Worm (Caenorhabditis elegans): ENCODE measurements around the gene T22F3.10.
"Not testable (repeated sequence)": the region's sequence is repeated elsewhere in the genome, so short reads cannot be mapped to it uniquely, and the experiment has no call there.

T22F3.10 gene

DNA sequence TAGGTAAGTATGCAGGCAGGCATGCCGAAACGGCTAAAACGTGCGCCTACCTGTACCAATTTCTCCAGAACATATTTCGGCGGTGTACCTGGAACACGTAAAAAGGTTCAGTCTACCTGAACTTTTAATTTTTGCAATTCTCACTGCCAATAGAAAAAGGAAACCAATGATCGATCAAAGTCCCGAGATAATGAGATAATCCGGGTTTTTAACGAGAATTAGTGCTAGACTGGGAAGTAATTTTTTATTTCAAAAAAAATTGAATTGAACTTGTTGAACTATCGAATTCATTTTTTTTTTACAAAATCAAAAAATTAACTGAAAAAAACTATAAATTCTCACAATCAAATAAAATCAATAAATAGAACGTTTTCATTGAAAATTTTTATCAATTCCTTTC is 11.0 kb downstream of the T22F3.10 start, which contains the start of gene T22F3.7:
T22F3.7 (minus strand) TSS at position 101 of the 400 bp plus-strand sequence.
- TF ChIP-seq gmeb-1 (tag; optimal IDR thresholded peaks at IDR 0.05) (no peak), mbf-1 (tag; optimal IDR thresholded peaks at IDR 0.05) (no peak), C34F6.9 (tag; optimal IDR thresholded peaks at IDR 0.05) (no peak), alr-1 (tag; optimal IDR thresholded peaks at IDR 0.05) (no peak), crh-2 (tag; optimal IDR thresholded peaks at IDR 0.05) (no peak), R02D3.7 (tag; optimal IDR thresholded peaks at IDR 0.05) (no peak), nhr-10 (tag; optimal IDR thresholded peaks at IDR 0.05) (no peak), unc-39 (tag; optimal IDR thresholded peaks at IDR 0.05) (no peak), F13H6.1 (tag; optimal IDR thresholded peaks at IDR 0.05) (no peak), ama-1 (optimal IDR thresholded peaks at IDR 0.05) (no peak), mab-5 (tag; optimal IDR thresholded peaks at IDR 0.05) (no peak), lin-39 (tag; optimal IDR thresholded peaks at IDR 0.05) (no peak), elt-3 (tag; optimal IDR thresholded peaks at IDR 0.05) (no peak), nhr-6 (tag; optimal IDR thresholded peaks at IDR 0.05) (no peak), egl-27 (tag; optimal IDR thresholded peaks at IDR 0.05) (no peak), sma-9 (GFP tag; optimal IDR thresholded peaks at IDR 0.05) (no peak), sma-9 (tag; optimal IDR thresholded peaks at IDR 0.05) (no peak)

DNA sequence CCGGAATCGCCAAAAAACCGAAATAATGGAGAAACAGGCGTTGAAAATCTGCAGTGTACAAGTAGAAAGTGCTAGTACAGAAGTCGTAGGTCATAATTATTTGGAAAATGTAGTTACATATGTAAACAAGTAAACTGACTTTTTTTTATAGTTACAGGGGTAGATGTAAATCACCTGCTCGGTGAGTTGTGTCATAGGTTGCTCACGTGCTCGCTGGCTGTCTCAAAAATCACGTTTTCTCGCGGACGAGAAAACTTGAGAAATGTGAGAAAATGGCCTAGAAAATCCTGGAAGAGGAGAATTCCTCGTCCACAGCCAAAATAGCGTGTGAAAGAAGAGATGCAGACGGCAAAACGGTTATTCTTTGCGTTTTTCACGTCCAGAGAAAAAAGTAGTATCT is 14.5 kb downstream of the T22F3.10 start, which contains the start of gene srh-212:
srh-212 (minus strand) TSS at position 101 of the 400 bp plus-strand sequence.
- TF ChIP-seq elt-3, nhr-12, aly-2 (tag; optimal IDR thresholded peaks at IDR 0.05): not testable (repeated sequence)

DNA sequence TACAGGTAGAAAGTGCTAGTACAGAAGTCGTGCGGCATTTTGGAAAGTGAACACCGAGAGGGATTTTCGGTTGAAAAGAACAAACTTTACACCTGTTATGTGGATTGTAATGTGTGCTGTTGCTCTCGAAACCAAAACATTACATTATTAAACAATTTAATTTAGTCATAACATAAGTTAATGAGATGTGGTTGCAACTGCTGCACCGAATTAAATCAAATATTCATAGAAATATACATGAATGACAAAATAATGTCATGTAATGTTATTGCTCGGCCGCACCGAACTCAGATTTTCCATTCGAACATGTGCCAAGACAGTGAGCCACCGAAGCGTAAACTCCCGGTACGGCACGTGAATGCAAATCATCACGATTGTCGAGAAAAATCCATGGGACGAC is 16.6 kb downstream of the T22F3.10 start, which contains the start of gene srh-213:
srh-213 (minus strand) TSS at position 101 of the 400 bp plus-strand sequence.
- TF ChIP-seq peb-1 (tag; optimal IDR thresholded peaks at IDR 0.05) (no peak), ceh-16 (tag; optimal IDR thresholded peaks at IDR 0.05) (no peak), crh-2 (tag; optimal IDR thresholded peaks at IDR 0.05) (no peak), nhr-12 (tag; optimal IDR thresholded peaks at IDR 0.05) (no peak)

DNA sequence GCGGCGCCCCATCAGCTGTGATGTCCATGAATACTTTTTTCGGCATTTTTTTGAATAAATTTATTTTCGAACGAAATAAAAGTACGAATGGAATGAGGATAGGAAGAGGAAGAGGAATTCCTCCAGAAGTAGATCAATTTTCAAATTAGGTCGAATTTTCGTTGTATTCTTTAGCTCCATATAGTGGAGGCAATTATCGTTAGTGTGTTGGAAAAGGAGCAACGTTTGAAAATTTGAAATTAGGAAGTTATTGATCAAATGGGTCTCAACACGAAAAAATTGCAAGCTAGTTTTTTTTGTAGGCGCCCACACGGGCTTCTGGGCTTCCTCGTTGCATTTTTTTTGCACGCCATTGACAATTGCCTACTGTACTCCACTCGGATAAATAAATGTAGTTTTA is 19.5 kb downstream of the T22F3.10 start, which contains the start of gene T22F3.12:
T22F3.12 (minus strand) TSS at position 101 of the 400 bp plus-strand sequence.
- no peak for TF ChIP-seq egl-27 (tag; optimal IDR thresholded peaks at IDR 0.05)
- TF ChIP-seq mab-5 (tag; optimal IDR thresholded peaks at IDR 0.05), result no peak
- no peak for TF ChIP-seq sma-3 (GFP tag; optimal IDR thresholded peaks at IDR 0.05)
- no peak for TF ChIP-seq ZK546.5 (tag; optimal IDR thresholded peaks at IDR 0.05)
- TF ChIP-seq lsy-2 (tag; optimal IDR thresholded peaks at IDR 0.05), result no peak
- no peak for TF ChIP-seq sem-4 (tag; optimal IDR thresholded peaks at IDR 0.05)
- no peak for TF ChIP-seq zag-1 (tag; optimal IDR thresholded peaks at IDR 0.05)
- TF ChIP-seq dmd-4 (tag; optimal IDR thresholded peaks at IDR 0.05), result no peak
- TF ChIP-seq F13H6.1 (tag; optimal IDR thresholded peaks at IDR 0.05), result no peak
- TF ChIP-seq Y55F3AM.14 (GFP tag; optimal IDR thresholded peaks at IDR 0.05), result no peak
- no peak for TF ChIP-seq elt-1 (tag; optimal IDR thresholded peaks at IDR 0.05)
- TF ChIP-seq nhr-10 (tag; optimal IDR thresholded peaks at IDR 0.05), result no peak

DNA sequence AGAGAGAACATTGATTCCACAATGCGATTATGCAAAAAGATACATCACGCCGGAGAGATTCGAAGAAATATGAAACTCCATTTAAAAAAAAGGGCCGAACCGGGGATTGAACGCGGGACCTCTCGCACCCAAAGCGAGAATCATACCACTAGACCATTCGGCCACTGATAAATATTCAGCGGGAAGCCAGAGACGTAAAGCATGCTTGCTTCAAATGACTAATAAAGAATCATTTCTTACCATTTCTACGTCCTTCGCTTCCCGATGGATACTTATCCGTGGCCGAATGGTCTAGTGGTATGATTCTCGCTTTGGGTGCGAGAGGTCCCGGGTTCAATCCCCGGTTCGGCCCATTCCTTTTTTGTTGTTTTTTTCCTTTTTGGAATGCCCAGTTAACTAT is 23.3 kb downstream of the T22F3.10 start:
- no peak for TF ChIP-seq nhr-237 (tag; optimal IDR thresholded peaks at IDR 0.05)
- TF ChIP-seq ama-1 (optimal IDR thresholded peaks at IDR 0.05), result no peak

DNA sequence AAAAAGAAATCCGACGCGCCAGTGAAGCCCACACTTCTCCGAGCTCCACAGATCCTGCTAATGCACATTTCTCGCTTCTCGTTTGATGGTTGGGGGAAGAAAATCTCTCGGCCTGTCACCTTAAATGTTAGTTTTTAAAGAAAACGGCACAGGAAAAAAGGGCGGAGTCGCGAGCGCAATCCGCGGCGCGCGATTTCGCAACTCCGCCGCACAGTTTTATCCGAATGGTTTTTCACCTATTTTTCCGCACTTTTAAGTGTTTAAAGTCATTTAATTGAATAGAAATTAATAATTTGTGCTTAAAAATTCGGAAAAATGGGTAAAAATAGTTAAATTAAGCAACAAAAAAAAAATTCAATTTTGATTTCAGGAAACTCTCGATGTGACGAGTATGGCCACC is 23.9 kb downstream of the T22F3.10 start:
- TF ChIP-seq zag-1 (tag; optimal IDR thresholded peaks at IDR 0.05), result no peak
- TF ChIP-seq lin-11 (tag; optimal IDR thresholded peaks at IDR 0.05), result peak; percentile 37
- no peak for TF ChIP-seq nhr-237 (tag; optimal IDR thresholded peaks at IDR 0.05)
- no peak for TF ChIP-seq ceh-16 (tag; optimal IDR thresholded peaks at IDR 0.05)
- no peak for TF ChIP-seq ama-1 (optimal IDR thresholded peaks at IDR 0.05)
- TF ChIP-seq unc-62 (GFP tag; optimal IDR thresholded peaks at IDR 0.05), result no peak
- TF ChIP-seq nhr-25 (tag; optimal IDR thresholded peaks at IDR 0.05), result no peak
- no peak for TF ChIP-seq lin-39 (tag; optimal IDR thresholded peaks at IDR 0.05)
- peak; percentile 28 for TF ChIP-seq sma-3 (GFP tag; optimal IDR thresholded peaks at IDR 0.05)
- TF ChIP-seq crh-2 (tag; optimal IDR thresholded peaks at IDR 0.05), result peak; percentile 21
- no peak for TF ChIP-seq nhr-10 (tag; optimal IDR thresholded peaks at IDR 0.05)
- no peak for TF ChIP-seq elt-3 (tag; optimal IDR thresholded peaks at IDR 0.05)
- no peak for TF ChIP-seq fos-1 (tag; optimal IDR thresholded peaks at IDR 0.05)
- TF ChIP-seq ztf-1 (GFP tag; conservative IDR thresholded peaks at IDR 0.05), result no peak
- no peak for TF ChIP-seq aly-2 (tag; optimal IDR thresholded peaks at IDR 0.05)
- TF ChIP-seq nhr-11 (tag; optimal IDR thresholded peaks at IDR 0.05), result no peak
- no peak for TF ChIP-seq sem-4 (tag; optimal IDR thresholded peaks at IDR 0.05)
- no peak for TF ChIP-seq alr-1 (tag; optimal IDR thresholded peaks at IDR 0.05)
- no peak for TF ChIP-seq Y55F3AM.14 (GFP tag; optimal IDR thresholded peaks at IDR 0.05)
- no peak for TF ChIP-seq mab-5 (tag; optimal IDR thresholded peaks at IDR 0.05)
- TF ChIP-seq unc-55 (GFP tag; optimal IDR thresholded peaks at IDR 0.05), result peak; percentile 44
- TF ChIP-seq egl-27 (tag; optimal IDR thresholded peaks at IDR 0.05), result no peak
- no peak for TF ChIP-seq mbf-1 (tag; optimal IDR thresholded peaks at IDR 0.05)
- TF ChIP-seq nhr-12 (tag; optimal IDR thresholded peaks at IDR 0.05), result no peak
- peak; percentile 18 for TF ChIP-seq lin-13 (GFP tag; optimal IDR thresholded peaks at IDR 0.05)
- no peak for TF ChIP-seq ceh-82 (tag; optimal IDR thresholded peaks at IDR 0.05)
- TF ChIP-seq F13H6.1 (tag; optimal IDR thresholded peaks at IDR 0.05), result peak; percentile 28
- TF ChIP-seq unc-39 (tag; optimal IDR thresholded peaks at IDR 0.05), result no peak
- no peak for TF ChIP-seq elt-1 (tag; optimal IDR thresholded peaks at IDR 0.05)
- no peak for TF ChIP-seq snpc-4 (tag; optimal IDR thresholded peaks at IDR 0.05)
- TF ChIP-seq C34F6.9 (tag; optimal IDR thresholded peaks at IDR 0.05), result no peak
- TF ChIP-seq nhr-77 (tag; optimal IDR thresholded peaks at IDR 0.05), result no peak
